Fruit fly (Drosophila melanogaster) whole organism, embryonic: ENCODE measurements around the gene Cyp4ac3.

Experiments used
- ATbp ChIP-seq: fragments of 200-800 bp; sonication (Bioruptor generic); optimal IDR thresholded peaks from 2 replicates; lab custom pipeline; 2017; ENCODE audit warnings: missing biosample characterization, mild to moderate bottlenecking, missing genetic modification characterization, missing genetic modification reagents
- Atf3 ChIP-seq: fragments of 200-800 bp; sonication (Bioruptor generic); optimal IDR thresholded peaks from 3 replicates; lab custom pipeline; 2016; ENCODE audit warnings: missing biosample characterization, missing genetic modification characterization
- CG10366 ChIP-seq: fragments of 200-800 bp; sonication (Bioruptor generic); IDR thresholded peaks from 2 replicates; pipeline ENCODE4 v1.3.6; 2022; ENCODE audit warnings: missing biosample characterization, missing genetic modification characterization
- CG10565 ChIP-seq: fragments of 200-800 bp; sonication (Bioruptor generic); optimal IDR thresholded peaks from 3 replicates; lab custom pipeline; 2016; ENCODE audit warnings: missing biosample characterization, mild to moderate bottlenecking, missing genetic modification characterization
- CG11504 ChIP-seq: fragments of 200-800 bp; sonication (Bioruptor generic); optimal IDR thresholded peaks from 3 replicates; lab custom pipeline; 2019; ENCODE audit warnings: missing biosample characterization, mild to moderate bottlenecking, missing genetic modification characterization, moderate library complexity
- CG11696 ChIP-seq: fragments of 200-800 bp; sonication (Bioruptor generic); IDR thresholded peaks from 2 replicates; pipeline ENCODE4 v1.3.6; 2022; ENCODE audit warnings: missing biosample characterization, missing genetic modification characterization
- CG13296 ChIP-seq: fragments of 200-800 bp; sonication (Bioruptor generic); optimal IDR thresholded peaks from 3 replicates; lab custom pipeline; 2018; ENCODE audit warnings: missing biosample characterization, mild to moderate bottlenecking, missing genetic modification characterization
- CG13775 ChIP-seq: fragments of 200-800 bp; sonication (Bioruptor generic); optimal IDR thresholded peaks from 3 replicates; lab custom pipeline; 2017; ENCODE audit warnings: missing biosample characterization, mild to moderate bottlenecking, missing genetic modification characterization
- CG1647 ChIP-seq: fragments of 200-800 bp; sonication (Bioruptor generic); optimal IDR thresholded peaks from 3 replicates; lab custom pipeline; 2016; ENCODE audit warnings: missing biosample characterization, missing genetic modification characterization
- CG16815 ChIP-seq: fragments of 200-800 bp; sonication (Bioruptor generic); optimal IDR thresholded peaks from 3 replicates; lab custom pipeline; 2017; ENCODE audit warnings: missing biosample characterization, mild to moderate bottlenecking, missing genetic modification characterization
- CG1792 ChIP-seq: fragments of 200-800 bp; sonication (Bioruptor generic); optimal IDR thresholded peaks from 2 replicates; lab custom pipeline; 2016; ENCODE audit warnings: missing biosample characterization, missing genetic modification characterization
- CG18262 ChIP-seq: fragments of 200-800 bp; optimal IDR thresholded peaks from 3 replicates; lab custom pipeline; 2019; ENCODE audit warnings: missing biosample characterization, mild to moderate bottlenecking, missing genetic modification characterization, moderate library complexity
- CG2199 ChIP-seq: fragments of 200-800 bp; sonication (Bioruptor generic); IDR thresholded peaks from 3 replicates; pipeline ENCODE4 v1.3.6; 2022; ENCODE audit warnings: missing biosample characterization, missing genetic modification characterization
- CG2678 ChIP-seq: fragments of 200-800 bp; sonication (Bioruptor generic); optimal IDR thresholded peaks from 3 replicates; lab custom pipeline; 2019; ENCODE audit warnings: missing biosample characterization, mild to moderate bottlenecking, missing genetic modification characterization, moderate library complexity
- CG2712 ChIP-seq: fragments of 200-800 bp; optimal IDR thresholded peaks from 3 replicates; lab custom pipeline; 2019; ENCODE audit warnings: missing biosample characterization, mild to moderate bottlenecking, missing genetic modification characterization, moderate library complexity
- CG2889 ChIP-seq: fragments of 200-800 bp; sonication (Bioruptor generic); IDR thresholded peaks from 3 replicates; pipeline ENCODE4 v1.3.6; 2022; ENCODE audit warnings: missing biosample characterization, missing genetic modification characterization
- CG31224 ChIP-seq: fragments of 200-800 bp; sonication (Bioruptor generic); IDR thresholded peaks from 2 replicates; pipeline ENCODE4 v1.3.6; 2022; ENCODE audit warnings: missing biosample characterization, missing genetic modification characterization
- CG32772 ChIP-seq: fragments of 200-800 bp; sonication (Bioruptor generic); IDR thresholded peaks from 2 replicates; pipeline ENCODE4 v1.3.6; 2022; ENCODE audit warnings: missing biosample characterization, missing genetic modification characterization
- CG3281 ChIP-seq: fragments of 200-800 bp; sonication (Bioruptor generic); optimal IDR thresholded peaks from 3 replicates; lab custom pipeline; 2017; ENCODE audit warnings: missing biosample characterization, mild to moderate bottlenecking, missing genetic modification characterization
- CG33557 ChIP-seq: fragments of 200-800 bp; sonication (Bioruptor generic); optimal IDR thresholded peaks from 2 replicates; lab custom pipeline; 2019; ENCODE audit warnings: missing biosample characterization, mild to moderate bottlenecking, missing genetic modification characterization, moderate library complexity
- CG3995 ChIP-seq: fragments of 200-800 bp; sonication (Bioruptor generic); optimal IDR thresholded peaks from 3 replicates; lab custom pipeline; 2016; ENCODE audit warnings: missing biosample characterization, missing genetic modification characterization
- CG4282 ChIP-seq: fragments of 200-800 bp; sonication (Bioruptor generic); optimal IDR thresholded peaks from 2 replicates; lab custom pipeline; 2016; ENCODE audit warnings: missing biosample characterization, missing genetic modification characterization
- CG8089 ChIP-seq: fragments of 200-800 bp; sonication (Bioruptor generic); optimal IDR thresholded peaks from 3 replicates; lab custom pipeline; 2016; ENCODE audit warnings: missing biosample characterization, missing genetic modification characterization
- Dad ChIP-seq: fragments of 200-800 bp; sonication (Bioruptor generic); optimal IDR thresholded peaks from 3 replicates; lab custom pipeline; 2016; ENCODE audit warnings: missing biosample characterization, missing genetic modification characterization
- H2.0 ChIP-seq: fragments of 200-800 bp; sonication (Bioruptor generic); IDR thresholded peaks from 2 replicates; pipeline ENCODE4 v1.3.6; 2022; ENCODE audit warnings: missing biosample characterization, missing genetic modification characterization
- HmgZ ChIP-seq: fragments of 200-800 bp; sonication (Bioruptor generic); optimal IDR thresholded peaks from 2 replicates; lab custom pipeline; 2018; ENCODE audit warnings: missing biosample characterization, mild to moderate bottlenecking, missing genetic modification characterization
- Hmr ChIP-seq: fragments of 200-800 bp; sonication (Bioruptor generic); optimal IDR thresholded peaks from 3 replicates; lab custom pipeline; 2017; ENCODE audit warnings: mild to moderate bottlenecking, missing biosample characterization, missing genetic modification reagents, missing genetic modification characterization
- Lpt ChIP-seq: fragments of >200 bp; optimal IDR thresholded peaks from 2 replicates; lab custom pipeline; 2018; ENCODE audit warnings: missing biosample characterization, missing genetic modification characterization
- MESR4 ChIP-seq: fragments of 200-800 bp; sonication (Bioruptor generic); optimal IDR thresholded peaks from 2 replicates; lab custom pipeline; 2018; ENCODE audit warnings: missing biosample characterization, mild to moderate bottlenecking, missing genetic modification characterization, moderate library complexity
- MTF-1 ChIP-seq: fragments of 200-800 bp; sonication (Bioruptor generic); optimal IDR thresholded peaks from 2 replicates; lab custom pipeline; 2018; ENCODE audit warnings: missing biosample characterization, mild to moderate bottlenecking, missing genetic modification characterization, borderline replicate concordance
- Oaz ChIP-seq: fragments of 200-800 bp; sonication (Bioruptor generic); IDR thresholded peaks from 2 replicates; pipeline ENCODE4 v1.3.6; 2022; ENCODE audit warnings: missing biosample characterization, missing genetic modification characterization
- Opbp ChIP-seq: fragments of 200-800 bp; sonication (Bioruptor generic); IDR thresholded peaks from 3 replicates; pipeline ENCODE4 v1.3.6; 2022; ENCODE audit warnings: missing biosample characterization, missing genetic modification characterization; ENCODE audit not compliant: partially characterized antibody
- Side ChIP-seq: fragments of 200-800 bp; sonication (Bioruptor generic); optimal IDR thresholded peaks from 2 replicates; lab custom pipeline; 2016; ENCODE audit warnings: missing biosample characterization, missing genetic modification characterization
- ac ChIP-seq: fragments of 200-800 bp; sonication (Bioruptor generic); optimal IDR thresholded peaks from 3 replicates; lab custom pipeline; 2017; ENCODE audit warnings: missing biosample characterization, mild to moderate bottlenecking, missing genetic modification characterization
- ara ChIP-seq: fragments of 200-800 bp; sonication (Bioruptor generic); IDR thresholded peaks from 2 replicates; pipeline ENCODE4 v1.3.6; 2022; ENCODE audit warnings: missing biosample characterization, missing genetic modification characterization
- bcd ChIP-seq: fragments of 200-800 bp; sonication (Bioruptor generic); optimal IDR thresholded peaks from 2 replicates; lab custom pipeline; 2017; ENCODE audit warnings: missing biosample characterization, mild to moderate bottlenecking, missing genetic modification characterization
- bsh ChIP-seq, 2 experiments: fragments of 200-800 bp; sonication (Bioruptor generic); optimal IDR thresholded peaks; 2 replicates each; lab custom pipeline; 2017 to 2018; ENCODE audit warnings: mild to moderate bottlenecking in 2 of 2, missing biosample characterization in 2 of 2, missing genetic modification characterization in 2 of 2, moderate library complexity in 1 of 2
- cwo ChIP-seq: fragments of 200-800 bp; sonication (Bioruptor generic); optimal IDR thresholded peaks from 3 replicates; lab custom pipeline; 2017; ENCODE audit warnings: missing biosample characterization, missing genetic modification characterization, mild to moderate bottlenecking, moderate library complexity, missing genetic modification reagents
- exex ChIP-seq: fragments of 200-800 bp; sonication (Bioruptor generic); optimal IDR thresholded peaks from 4 replicates; lab custom pipeline; 2018; ENCODE audit warnings: missing biosample characterization, mild to moderate bottlenecking, missing genetic modification characterization, moderate library complexity
- gce ChIP-seq: fragments of 200-800 bp; sonication (Bioruptor generic); IDR thresholded peaks from 3 replicates; pipeline ENCODE4 v1.3.6; 2022; ENCODE audit warnings: missing biosample characterization, missing genetic modification characterization
- jumu ChIP-seq: fragments of 200-800 bp; sonication (Bioruptor generic); optimal IDR thresholded peaks from 3 replicates; lab custom pipeline; 2016; ENCODE audit warnings: missing biosample characterization, missing genetic modification characterization
- pfk ChIP-seq: fragments of 200-800 bp; sonication (Bioruptor generic); optimal IDR thresholded peaks from 2 replicates; lab custom pipeline; 2018; ENCODE audit warnings: missing biosample characterization, mild to moderate bottlenecking, missing genetic modification characterization, moderate library complexity
- row ChIP-seq: fragments of 200-800 bp; sonication (Bioruptor generic); IDR thresholded peaks from 3 replicates; pipeline ENCODE4 v1.3.6; 2022; ENCODE audit warnings: missing biosample characterization, missing genetic modification characterization
- slbo ChIP-seq: fragments of 200-800 bp; sonication (Bioruptor generic); IDR thresholded peaks from 2 replicates; pipeline ENCODE4 v1.3.6; 2022; ENCODE audit warnings: missing biosample characterization, missing genetic modification characterization
- sna ChIP-seq: fragments of 200-800 bp; sonication (Bioruptor generic); IDR thresholded peaks from 2 replicates; pipeline ENCODE4 v1.3.6; 2022; ENCODE audit warnings: missing biosample characterization, missing genetic modification characterization; ENCODE audit not compliant: partially characterized antibody
- tio ChIP-seq: fragments of 200-800 bp; sonication (Bioruptor generic); optimal IDR thresholded peaks from 2 replicates; lab custom pipeline; 2017; ENCODE audit warnings: missing biosample characterization, missing genetic modification characterization, inconsistent platforms
- tll ChIP-seq, 2 experiments: fragments of 200-800 bp in 1 of 2; fragments of >200 bp in 1 of 2; sonication (Bioruptor generic) in 1 of 2; optimal IDR thresholded peaks; 2 replicates each; lab custom pipeline; 2017 to 2019; ENCODE audit warnings: missing biosample characterization in 2 of 2, missing genetic modification characterization in 2 of 2, mild to moderate bottlenecking in 1 of 2, moderate library complexity in 1 of 2
- zf30C ChIP-seq: fragments of 200-800 bp; sonication (Bioruptor generic); optimal IDR thresholded peaks from 3 replicates; lab custom pipeline; 2018; ENCODE audit warnings: missing biosample characterization, mild to moderate bottlenecking, missing genetic modification characterization
- zfh1 ChIP-seq: fragments of 200-800 bp; sonication (Bioruptor generic); IDR thresholded peaks from 3 replicates; pipeline ENCODE4 v1.3.6; 2022; ENCODE audit warnings: missing biosample characterization, missing genetic modification characterization
- zfh2 ChIP-seq: fragments of 200-800 bp; sonication (Bioruptor generic); optimal IDR thresholded peaks from 2 replicates; lab custom pipeline; 2016; ENCODE audit warnings: missing biosample characterization, missing genetic modification characterization

Cyp4ac3 gene

dm6 chr2L:5242194-5242914, 25.9 kb upstream of the Cyp4ac3 start (continued):
- TF ChIP-seq CG8089 (GFP tag; lab: Kevin White, UChicago) (no peak), ATbp (GFP tag; lab: Kevin White, UChicago) (peak; percentile 18), CG11696 (no peak), Dad (GFP tag; lab: Kevin White, UChicago) (no peak), zfh2 (GFP tag; lab: Kevin White, UChicago) (no peak), CG2712 (tag; lab: Kevin White, UChicago) (peak; percentile 32), CG10366 (GFP tag; lab: Robert Waterston, UW) (no peak), CG1647 (GFP tag; lab: Kevin White, UChicago) (no peak), bsh (GFP tag; optimal IDR thresholded peaks at IDR 0.05; lab: Kevin White, UChicago) (peak in 1 of 2 experiments; percentile 16), CG2889 (GFP tag; lab: Robert Waterston, UW) (no peak), CG4282 (GFP tag; lab: Kevin White, UChicago) (no peak), exex (tag; lab: Kevin White, UChicago) (peak; percentile 69), Oaz (GFP tag; lab: Robert Waterston, UW) (no peak), CG10565 (GFP tag; lab: Kevin White, UChicago) (no peak), tll (GFP tag; optimal IDR thresholded peaks at IDR 0.05; lab: Kevin White, UChicago) (no peak), CG2678 (tag; lab: Kevin White, UChicago) (peak; percentile 53), CG2199 (GFP tag; lab: Robert Waterston, UW) (no peak), MTF-1 (GFP tag; lab: Kevin White, UChicago) (no peak), Atf3 (GFP tag; lab: Kevin White, UChicago) (no peak), Lpt (GFP tag; lab: Kevin White, UChicago) (no peak), CG32772 (0 out of 2 replicates have a peak, but pooled peaks have one; percentile 13), ara (GFP tag; lab: Robert Waterston, UW) (no peak), CG3281 (GFP tag; lab: Kevin White, UChicago) (peak; percentile 1), CG31224 (GFP tag; lab: Robert Waterston, UW) (no peak), slbo (GFP tag; lab: Robert Waterston, UW) (no peak), CG11504 (tag; lab: Kevin White, UChicago) (peak; percentile 41), Hmr (GFP tag; lab: Kevin White, UChicago) (peak; percentile 40), CG16815 (GFP tag; lab: Kevin White, UChicago) (no peak), zfh1 (GFP tag; lab: Robert Waterston, UW) (no peak), CG13775 (GFP tag; lab: Kevin White, UChicago) (peak; percentile 14), bcd (GFP tag; lab: Kevin White, UChicago) (no peak), H2.0 (peak; percentile 21; the same call in 1 of the 2 replicates), sna (GFP tag; lab: Robert Waterston, UW) (no peak), zf30C (no peak), gce (no peak), jumu (GFP tag; lab: Kevin White, UChicago) (no peak), row (GFP tag; lab: Robert Waterston, UW) (peak; percentile 54; the same call in 2 of the 3 replicates), Side (no peak), pfk (no peak), MESR4 (GFP tag; lab: Kevin White, UChicago) (no peak), CG13296 (peak; percentile 17), ac (GFP tag; lab: Kevin White, UChicago) (no peak), CG18262 (no peak), CG33557 (no peak), CG1792 (no peak), Opbp (GFP tag; lab: Robert Waterston, UW) (no peak), HmgZ (tag; lab: Kevin White, UChicago) (no peak), cwo (peak; percentile 22), tio (GFP tag; lab: Kevin White, UChicago) (no peak), CG3995 (no peak)
